Worm (Caenorhabditis elegans): ENCODE measurements around the gene C06E1.7.

DNA sequence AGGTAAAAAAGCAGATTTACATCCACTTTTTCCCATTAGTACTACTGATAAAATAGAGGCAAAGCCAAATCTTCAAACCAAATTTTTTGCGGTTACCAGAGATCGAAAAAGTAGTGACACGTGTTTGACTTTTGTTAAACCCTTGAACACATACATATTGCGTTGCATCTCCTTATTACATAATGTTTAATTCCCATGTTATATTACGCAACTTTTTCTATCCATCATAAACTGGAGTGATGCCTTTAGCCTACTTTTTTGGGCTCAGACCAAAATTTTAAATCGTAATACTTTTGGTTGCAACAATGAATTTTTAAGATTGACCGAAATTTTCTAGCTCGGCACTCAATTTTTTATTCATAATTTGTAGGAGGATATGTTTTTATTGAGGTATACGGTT, 28.5 kb upstream of the C06E1.7 start:
- TF ChIP-seq ref-1 (GFP tag; conservative IDR thresholded peaks at IDR 0.05) (no peak), flt-1 (GFP tag; IDR thresholded peaks at IDR 0.05) (no peak), ztf-29 (GFP tag; IDR thresholded peaks at IDR 0.05) (no peak), ztf-23 (GFP tag; IDR thresholded peaks at IDR 0.05) (no peak), cog-1 (tag; optimal IDR thresholded peaks at IDR 0.05) (no peak), klf-2 (GFP tag; conservative IDR thresholded peaks at IDR 0.05) (no peak), T22C8.4 (GFP tag; IDR thresholded peaks at IDR 0.05) (no peak)

Data from whole organism, midembryonic.